Comparison of ENCODE assay signal across 5 worm cellular contexts in the genomic region with DNA sequence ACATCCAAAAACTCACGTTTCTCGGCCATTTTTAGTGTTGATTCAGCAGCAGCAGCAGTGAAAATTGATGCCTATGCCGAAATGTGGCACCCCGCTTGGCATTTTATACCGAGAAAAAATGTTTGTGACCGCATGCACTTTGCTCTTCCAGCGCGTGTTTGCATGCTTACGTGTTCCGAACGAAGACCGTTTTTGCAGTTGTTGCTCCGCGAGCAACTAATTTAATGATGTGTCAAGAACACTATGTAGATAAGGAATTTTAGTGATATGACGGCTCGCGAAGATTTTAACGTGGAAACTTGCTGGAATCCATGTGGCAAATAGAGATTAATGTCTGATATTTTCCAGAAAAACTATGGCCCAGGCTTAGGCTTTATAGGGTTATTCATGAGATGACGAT.
A peak's percentile ranks its signal among the peaks of the same experiment; 100 is the strongest.
TF ChIP-seq lines count a peak whose summit lies in the region.

A gene (minus strand): TSS at position 78 of the 400 bp plus-strand sequence.

TF ChIP-seq in whole organism, L1 larva, 84 proteins besides CTCF, POLR2A, EP300 and RAD21:
- TF ChIP-seq lin-35 (GFP tag; optimal IDR thresholded peaks at IDR 0.05; lab: Kevin White, UChicago) (peak in 1 of 2 experiments; percentile 15), skn-1 (tag; optimal IDR thresholded peaks at IDR 0.05; lab: Kevin White, UChicago) (no peak), elt-2 (tag; optimal IDR thresholded peaks at IDR 0.05; lab: Kevin White, UChicago) (peak; percentile 72), mdl-1 (tag; optimal IDR thresholded peaks at IDR 0.05; lab: Kevin White, UChicago) (peak in 1 of 2 experiments; percentile 12), nhr-71 (tag; optimal IDR thresholded peaks at IDR 0.05; lab: Kevin White, UChicago) (peak; percentile 18), rnt-1 (tag; optimal IDR thresholded peaks at IDR 0.05; lab: Kevin White, UChicago) (no peak), lin-14 (GFP tag; optimal IDR thresholded peaks at IDR 0.05; lab: Kevin White, UChicago) (peak; percentile 15)

TF ChIP-seq in whole organism, L2 larva, 48 proteins besides CTCF, POLR2A, EP300 and RAD21:
- TF ChIP-seq lin-39 (tag; optimal IDR thresholded peaks at IDR 0.05; lab: Kevin White, UChicago) (no peak), mdl-1 (tag; optimal IDR thresholded peaks at IDR 0.05; lab: Kevin White, UChicago) (peak in 1 of 2 experiments; percentile 29), unc-55 (GFP tag; optimal IDR thresholded peaks at IDR 0.05; lab: Kevin White, UChicago) (no peak), sma-9 (GFP tag; optimal IDR thresholded peaks at IDR 0.05; lab: Kevin White, UChicago) (peak; percentile 68), sma-9 (tag; optimal IDR thresholded peaks at IDR 0.05; lab: Kevin White, UChicago) (no peak), crh-2 (tag; optimal IDR thresholded peaks at IDR 0.05; lab: Kevin White, UChicago) (peak; percentile 74), sma-3 (GFP tag; optimal IDR thresholded peaks at IDR 0.05; lab: Kevin White, UChicago) (no peak), F13H6.1 (tag; optimal IDR thresholded peaks at IDR 0.05; lab: Kevin White, UChicago) (peak; percentile 5), nhr-6 (tag; optimal IDR thresholded peaks at IDR 0.05; lab: Kevin White, UChicago) (no peak), alr-1 (tag; optimal IDR thresholded peaks at IDR 0.05; lab: Kevin White, UChicago) (no peak), Y55F3AM.14 (GFP tag; optimal IDR thresholded peaks at IDR 0.05; lab: Kevin White, UChicago) (no peak), fos-1 (tag; optimal IDR thresholded peaks at IDR 0.05; lab: Kevin White, UChicago) (peak; percentile 58), unc-39 (tag; optimal IDR thresholded peaks at IDR 0.05; lab: Kevin White, UChicago) (no peak), gmeb-1 (tag; optimal IDR thresholded peaks at IDR 0.05; lab: Kevin White, UChicago) (peak; percentile 15)

TF ChIP-seq in whole organism, L3 larva, 47 proteins besides CTCF, POLR2A, EP300 and RAD21:
- no peak for TF ChIP-seq nfya-1 (tag; optimal IDR thresholded peaks at IDR 0.05; lab: Kevin White, UChicago; ENCODE audit: insufficient read depth)
- no peak for TF ChIP-seq nhr-43 (tag; optimal IDR thresholded peaks at IDR 0.05; lab: Kevin White, UChicago; ENCODE audit: poor library complexity, severe bottlenecking)
- TF ChIP-seq elt-2 (tag; optimal IDR thresholded peaks at IDR 0.05; lab: Kevin White, UChicago) = peak; percentile 97
- TF ChIP-seq ZK546.5 (tag; optimal IDR thresholded peaks at IDR 0.05; lab: Kevin White, UChicago) = no peak
- no peak for TF ChIP-seq lsy-12 (tag; optimal IDR thresholded peaks at IDR 0.05; lab: Kevin White, UChicago)
- TF ChIP-seq snpc-4 (tag; optimal IDR thresholded peaks at IDR 0.05; lab: Kevin White, UChicago) = no peak
- no peak for TF ChIP-seq elt-1 (tag; optimal IDR thresholded peaks at IDR 0.05; lab: Kevin White, UChicago)
- no peak for TF ChIP-seq fos-1 (tag; optimal IDR thresholded peaks at IDR 0.05; lab: Kevin White, UChicago)
- TF ChIP-seq fkh-10 (GFP tag; optimal IDR thresholded peaks at IDR 0.05; lab: Kevin White, UChicago) = no peak
- TF ChIP-seq ceh-82 (tag; optimal IDR thresholded peaks at IDR 0.05; lab: Kevin White, UChicago) = no peak
- TF ChIP-seq lin-15B (tag; optimal IDR thresholded peaks at IDR 0.05; lab: Kevin White, UChicago) = no peak
- peak; percentile 90 for TF ChIP-seq pqm-1 (tag; optimal IDR thresholded peaks at IDR 0.05; lab: Kevin White, UChicago)
- peak; percentile 39 for TF ChIP-seq ama-1 (optimal IDR thresholded peaks at IDR 0.05; lab: Kevin White, UChicago)
- no peak for TF ChIP-seq ztf-4 (tag; optimal IDR thresholded peaks at IDR 0.05; lab: Kevin White, UChicago)
TF ChIP-seq in whole organism, L3 larva: peak in this region for 3.

TF ChIP-seq in whole organism, L4 larva, 104 proteins besides CTCF, POLR2A, EP300 and RAD21 (continues in another document):
- TF ChIP-seq nhr-28 (tag; optimal IDR thresholded peaks at IDR 0.05; lab: Kevin White, UChicago) (peak; percentile 63), lin-1 (GFP tag; IDR thresholded peaks at IDR 0.05; lab: Robert Waterston, UW) (peak; percentile 12; the same call in 1 of the 2 replicates), dpl-1 (GFP tag; optimal IDR thresholded peaks at IDR 0.05; lab: Kevin White, UChicago) (no peak), dmd-8 (GFP tag; IDR thresholded peaks at IDR 0.05; lab: Robert Waterston, UW) (no peak), ZK546.5 (tag; optimal IDR thresholded peaks at IDR 0.05; lab: Kevin White, UChicago) (no peak), nhr-77 (tag; optimal IDR thresholded peaks at IDR 0.05; lab: Kevin White, UChicago) (no peak), mxl-3 (GFP tag; optimal IDR thresholded peaks at IDR 0.05; lab: Kevin White, UChicago) (peak; percentile 5), Y5F2A.4 (GFP tag; optimal IDR thresholded peaks at IDR 0.05; lab: Kevin White, UChicago) (no peak), dmd-6 (GFP tag; IDR thresholded peaks at IDR 0.05; lab: Robert Waterston, UW) (peak; percentile 94), spr-3 (GFP tag; optimal IDR thresholded peaks at IDR 0.05; lab: Kevin White, UChicago) (no peak), vab-7 (GFP tag; IDR thresholded peaks at IDR 0.05; lab: Robert Waterston, UW) (no peak), nhr-48 (tag; optimal IDR thresholded peaks at IDR 0.05; lab: Kevin White, UChicago) (peak; percentile 85), D1046.2 (GFP tag; IDR thresholded peaks at IDR 0.05; lab: Robert Waterston, UW) (no peak), cey-2 (tag; optimal IDR thresholded peaks at IDR 0.05; lab: Kevin White, UChicago; ENCODE audit: borderline replicate concordance, insufficient read depth) (no peak), daf-19 (GFP tag; conservative IDR thresholded peaks at IDR 0.05; lab: Robert Waterston, UW) (no peak), nhr-111 (GFP tag; optimal IDR thresholded peaks at IDR 0.05; lab: Kevin White, UChicago) (no peak), mdt-29 (GFP tag; IDR thresholded peaks at IDR 0.05; lab: Robert Waterston, UW) (peak; percentile 70), daf-16 (GFP tag; optimal IDR thresholded peaks at IDR 0.05; lab: Kevin White, UChicago) (peak in 1 of 2 experiments; percentile 21), daf-16 (tag; optimal IDR thresholded peaks at IDR 0.05; lab: Kevin White, UChicago) (peak; percentile 91), Y75B8A.6 (GFP tag; IDR thresholded peaks at IDR 0.05; lab: Robert Waterston, UW) (no peak), zag-1 (tag; optimal IDR thresholded peaks at IDR 0.05; lab: Kevin White, UChicago) (no peak), nhr-42 (GFP tag; IDR thresholded peaks at IDR 0.05; lab: Robert Waterston, UW) (no peak), tra-1 (GFP tag; IDR thresholded peaks at IDR 0.05; lab: Robert Waterston, UW) (peak; percentile 76), unc-39 (tag; optimal IDR thresholded peaks at IDR 0.05; lab: Kevin White, UChicago) (no peak), ceh-44 (GFP tag; IDR thresholded peaks at IDR 0.05; lab: Robert Waterston, UW) (no peak), hif-1 (tag; optimal IDR thresholded peaks at IDR 0.05; lab: Kevin White, UChicago) (peak in 1 of 2 experiments; percentile 38), mdl-1 (tag; optimal IDR thresholded peaks at IDR 0.05; lab: Kevin White, UChicago) (peak in 1 of 2 experiments; percentile 44), gei-8 (GFP tag; optimal IDR thresholded peaks at IDR 0.05; lab: Kevin White, UChicago) (peak; percentile 26)

TF ChIP-seq in whole organism, young adult, 124 proteins besides CTCF, POLR2A, EP300 and RAD21 (continues in another document):
- TF ChIP-seq ekl-4 (GFP tag; IDR thresholded peaks at IDR 0.05; lab: Robert Waterston, UW) (0 out of 2 replicates have a peak, but pooled peaks have one; percentile 36), snpc-3.4 (tag; optimal IDR thresholded peaks at IDR 0.05; lab: Kevin White, UChicago) (no peak), him-1 (tag; optimal IDR thresholded peaks at IDR 0.05; lab: Kevin White, UChicago) (no peak), egl-44 (GFP tag; IDR thresholded peaks at IDR 0.05; lab: Robert Waterston, UW) (0 out of 2 replicates have a peak, but pooled peaks have one; percentile 47), madf-8 (GFP tag; conservative IDR thresholded peaks at IDR 0.05; lab: Robert Waterston, UW) (no peak), ama-1 (optimal IDR thresholded peaks at IDR 0.05; lab: Kevin White, UChicago) (no peak), ama-1 (GFP tag; optimal IDR thresholded peaks at IDR 0.05; lab: Kevin White, UChicago) (no peak), die-1 (tag; optimal IDR thresholded peaks at IDR 0.05; lab: Kevin White, UChicago) (no peak), dpl-1 (GFP tag; optimal IDR thresholded peaks at IDR 0.05; lab: Kevin White, UChicago) (no peak), F10E7.11 (tag; optimal IDR thresholded peaks at IDR 0.05; lab: Kevin White, UChicago) (no peak), F49E8.2 (tag; optimal IDR thresholded peaks at IDR 0.05; lab: Kevin White, UChicago; ENCODE audit: insufficient read depth) (no peak), F22D6.2 (tag; optimal IDR thresholded peaks at IDR 0.05; lab: Kevin White, UChicago) (no peak), ztf-28 (GFP tag; IDR thresholded peaks at IDR 0.05; lab: Robert Waterston, UW) (no peak), F23B12.7 (tag; optimal IDR thresholded peaks at IDR 0.05; lab: Kevin White, UChicago; ENCODE audit: insufficient read depth) (no peak), pbrm-1 (GFP tag; IDR thresholded peaks at IDR 0.05; lab: Robert Waterston, UW) (no peak), Y79H2A.3 (GFP tag; conservative IDR thresholded peaks at IDR 0.05; lab: Robert Waterston, UW) (no peak), sea-2 (GFP tag; IDR thresholded peaks at IDR 0.05; lab: Robert Waterston, UW) (no peak), F33H1.4 (GFP tag; IDR thresholded peaks at IDR 0.05; lab: Robert Waterston, UW) (no peak), unc-62 (GFP tag; optimal IDR thresholded peaks at IDR 0.05; lab: Kevin White, UChicago) (no peak), tlf-1 (GFP tag; optimal IDR thresholded peaks at IDR 0.05; lab: Kevin White, UChicago) (no peak), snpc-4 (GFP tag; optimal IDR thresholded peaks at IDR 0.05; lab: Kevin White, UChicago) (no peak), snpc-4 (tag; optimal IDR thresholded peaks at IDR 0.05; lab: Kevin White, UChicago) (no peak), mel-28 (tag; optimal IDR thresholded peaks at IDR 0.05; lab: Kevin White, UChicago; ENCODE audit: borderline replicate concordance) (no peak), lsl-1 (GFP tag; optimal IDR thresholded peaks at IDR 0.05; lab: Kevin White, UChicago) (no peak), ccch-3 (GFP tag; optimal IDR thresholded peaks at IDR 0.05; lab: Kevin White, UChicago) (no peak), F57A8.1 (GFP tag; optimal IDR thresholded peaks at IDR 0.05; lab: Kevin White, UChicago) (no peak), F55B11.4 (tag; optimal IDR thresholded peaks at IDR 0.05; lab: Kevin White, UChicago; ENCODE audit: borderline replicate concordance, insufficient read depth) (no peak), mes-4 (tag; optimal IDR thresholded peaks at IDR 0.05; lab: Kevin White, UChicago) (no peak), rec-8 (tag; optimal IDR thresholded peaks at IDR 0.05; lab: Kevin White, UChicago) (no peak), nfya-1 (tag; optimal IDR thresholded peaks at IDR 0.05; lab: Kevin White, UChicago; ENCODE audit: borderline replicate concordance, insufficient read depth) (no peak), athp-1 (tag; optimal IDR thresholded peaks at IDR 0.05; lab: Kevin White, UChicago) (no peak), nhr-90 (tag; optimal IDR thresholded peaks at IDR 0.05; lab: Kevin White, UChicago) (peak; percentile 44)
